Worm (Caenorhabditis elegans): ENCODE data around the gene C06A1.7.

Gene C06A1.7

DNA sequence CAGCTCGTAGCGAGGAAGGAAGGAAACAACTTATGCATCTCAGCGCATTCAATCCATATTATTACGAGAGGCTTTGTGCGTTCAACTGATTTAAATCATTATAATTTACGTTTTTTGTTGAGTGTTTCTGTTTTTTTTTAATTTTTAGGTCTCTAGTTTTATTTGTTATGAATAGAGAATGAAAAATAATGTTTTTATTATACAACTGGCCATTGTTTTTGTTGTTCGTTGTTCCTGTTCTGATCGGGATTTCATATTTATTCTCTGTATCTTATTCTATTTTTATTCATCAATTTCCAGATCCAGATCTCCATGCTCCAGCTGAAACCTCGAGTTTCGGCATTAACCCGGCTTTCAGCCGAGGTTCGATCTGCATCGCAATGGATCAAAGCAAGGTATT lies 17.6 kb downstream of the C06A1.7 start, which contains the start of gene mrps-22:
mrps-22 (plus strand) TSS at position 301 of the 400 bp plus-strand sequence.
- no peak for TF ChIP-seq nhr-11 (tag; optimal IDR thresholded peaks at IDR 0.05)
- no peak for TF ChIP-seq ceh-48 (tag; optimal IDR thresholded peaks at IDR 0.05)
- TF ChIP-seq pag-3 (tag; optimal IDR thresholded peaks at IDR 0.05; ENCODE audit: borderline replicate concordance): no peak
- TF ChIP-seq ceh-14 (tag; optimal IDR thresholded peaks at IDR 0.05): no peak
- TF ChIP-seq ceh-31 (tag; optimal IDR thresholded peaks at IDR 0.05): no peak
- no peak for TF ChIP-seq che-1 (tag; optimal IDR thresholded peaks at IDR 0.05)
- TF ChIP-seq ceh-30 (tag; optimal IDR thresholded peaks at IDR 0.05): no peak
- no peak for TF ChIP-seq dve-1 (tag; optimal IDR thresholded peaks at IDR 0.05)
- no peak for TF ChIP-seq ttx-3 (tag; optimal IDR thresholded peaks at IDR 0.05)
- TF ChIP-seq npax-4 (tag; optimal IDR thresholded peaks at IDR 0.05): no peak
- TF ChIP-seq hlh-30 (tag; optimal IDR thresholded peaks at IDR 0.05; ENCODE audit: insufficient read depth): no peak
- no peak for TF ChIP-seq sdc-2 (tag; optimal IDR thresholded peaks at IDR 0.05)
- no peak for TF ChIP-seq Y22D7AL.16 (tag; optimal IDR thresholded peaks at IDR 0.05)
- no peak for TF ChIP-seq hlh-15 (tag; optimal IDR thresholded peaks at IDR 0.05)
- no peak for TF ChIP-seq sox-4 (tag; optimal IDR thresholded peaks at IDR 0.05)
- no peak for TF ChIP-seq ceh-24 (tag; optimal IDR thresholded peaks at IDR 0.05)
- TF ChIP-seq unc-42 (tag; optimal IDR thresholded peaks at IDR 0.05): no peak
- TF ChIP-seq ceh-18 (tag; optimal IDR thresholded peaks at IDR 0.05): no peak

DNA sequence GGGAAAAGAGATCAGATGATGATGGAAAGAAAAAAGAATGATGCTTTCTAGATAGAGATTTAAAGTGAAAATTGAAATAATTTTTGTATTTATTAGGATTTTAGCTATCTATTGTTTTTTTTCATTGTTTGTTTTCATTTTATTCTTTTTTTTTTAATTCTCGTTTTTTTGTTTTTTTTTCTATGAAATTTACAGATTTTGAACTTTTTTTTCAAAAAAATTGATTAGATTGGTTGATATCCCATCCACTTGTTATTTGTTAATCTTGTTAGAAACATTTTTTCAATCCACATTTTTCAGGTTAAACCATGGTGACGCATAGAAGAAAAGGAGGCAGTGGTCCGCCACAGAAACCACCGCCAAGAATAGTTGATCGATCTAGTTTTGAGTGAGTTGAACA lies 19.3 kb downstream of the C06A1.7 start, which contains the start of gene algn-9:
algn-9 (plus strand) TSS at position 301 of the 400 bp plus-strand sequence.
- TF ChIP-seq hlh-6 (tag; optimal IDR thresholded peaks at IDR 0.05): no peak
- no peak for TF ChIP-seq ceh-6 (GFP tag; optimal IDR thresholded peaks at IDR 0.05)
- TF ChIP-seq hlh-30 (tag; optimal IDR thresholded peaks at IDR 0.05; ENCODE audit: insufficient read depth): no peak
- no peak for TF ChIP-seq ama-1 (optimal IDR thresholded peaks at IDR 0.05)
- TF ChIP-seq ceh-22 (tag; optimal IDR thresholded peaks at IDR 0.05): no peak
- TF ChIP-seq pax-1 (tag; optimal IDR thresholded peaks at IDR 0.05): no peak
- no peak for TF ChIP-seq unc-55 (GFP tag; optimal IDR thresholded peaks at IDR 0.05)
- no peak for TF ChIP-seq madf-2 (tag; optimal IDR thresholded peaks at IDR 0.05)

DNA sequence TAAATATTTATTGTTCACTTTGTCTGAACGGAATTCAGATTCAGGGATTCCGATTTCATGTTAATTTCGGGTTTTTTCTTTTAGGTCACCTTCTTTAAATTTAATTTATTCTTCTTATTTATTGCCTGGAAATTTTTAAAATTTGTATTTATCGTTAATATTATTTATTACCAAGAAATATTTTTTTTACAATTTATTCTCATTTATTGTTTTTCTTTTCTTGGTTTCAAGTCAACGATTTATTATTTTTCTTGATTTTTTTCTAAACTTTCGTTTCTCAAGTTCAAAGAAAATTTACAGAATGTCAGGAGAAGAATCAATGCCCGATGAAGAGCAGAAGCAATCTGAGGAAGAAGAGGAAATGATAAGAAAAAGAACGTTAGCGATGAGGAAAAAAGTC lies 23.1 kb downstream of the C06A1.7 start, which contains the start of gene crn-3:
crn-3 (plus strand) TSS at position 301 of the 400 bp plus-strand sequence.
- no peak for TF ChIP-seq T23F11.4 (GFP tag; optimal IDR thresholded peaks at IDR 0.05)
- TF ChIP-seq fkh-10 (GFP tag; optimal IDR thresholded peaks at IDR 0.05): no peak
- no peak for TF ChIP-seq sdc-2 (tag; optimal IDR thresholded peaks at IDR 0.05)
- TF ChIP-seq mec-3 (tag; optimal IDR thresholded peaks at IDR 0.05; ENCODE audit: borderline replicate concordance): no peak
- TF ChIP-seq elt-4 (tag; optimal IDR thresholded peaks at IDR 0.05): no peak
- no peak for TF ChIP-seq ceh-9 (tag; optimal IDR thresholded peaks at IDR 0.05)
- TF ChIP-seq C38D4.7 (GFP tag; optimal IDR thresholded peaks at IDR 0.05): no peak
- no peak for TF ChIP-seq ceh-22 (tag; optimal IDR thresholded peaks at IDR 0.05)
- TF ChIP-seq pag-3 (tag; optimal IDR thresholded peaks at IDR 0.05; ENCODE audit: borderline replicate concordance): no peak
- no peak for TF ChIP-seq unc-55 (GFP tag; optimal IDR thresholded peaks at IDR 0.05)
- no peak for TF ChIP-seq ttx-3 (tag; optimal IDR thresholded peaks at IDR 0.05)
- TF ChIP-seq pqm-1 (tag; optimal IDR thresholded peaks at IDR 0.05): no peak
- TF ChIP-seq zip-5 (tag; optimal IDR thresholded peaks at IDR 0.05): no peak
- TF ChIP-seq hlh-8 (tag; optimal IDR thresholded peaks at IDR 0.05): no peak
- TF ChIP-seq ref-2 (tag; optimal IDR thresholded peaks at IDR 0.05): no peak
- TF ChIP-seq ceh-30 (tag; optimal IDR thresholded peaks at IDR 0.05): no peak
- TF ChIP-seq ceh-31 (tag; optimal IDR thresholded peaks at IDR 0.05): no peak
- no peak for TF ChIP-seq dmd-4 (tag; optimal IDR thresholded peaks at IDR 0.05; ENCODE audit: borderline replicate concordance)

DNA sequence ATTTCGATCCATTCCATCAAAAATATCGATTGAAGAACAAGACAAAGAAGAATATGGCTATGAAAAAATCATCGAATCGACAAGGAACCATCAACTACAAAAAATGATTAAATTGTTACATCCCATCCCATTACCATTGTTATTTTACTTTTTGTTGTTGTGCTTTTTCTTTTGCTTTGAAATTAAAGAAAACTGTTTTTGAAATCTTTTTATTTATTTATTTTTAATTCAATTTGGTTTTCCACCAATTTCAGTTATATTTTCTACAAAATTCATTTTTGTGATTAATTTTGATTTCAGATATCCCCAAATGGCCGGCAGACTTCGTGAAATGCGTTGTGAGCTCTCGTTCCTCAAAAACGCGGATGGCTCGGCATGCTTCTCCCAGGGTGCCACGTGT lies 27.8 kb downstream of the C06A1.7 start, which contains the start of gene crn-5:
crn-5 (plus strand) TSS at position 301 of the 400 bp plus-strand sequence.
- TF ChIP-seq elt-4 (tag; optimal IDR thresholded peaks at IDR 0.05) (no peak), ceh-34 (tag; optimal IDR thresholded peaks at IDR 0.05) (no peak), fkh-10 (GFP tag; optimal IDR thresholded peaks at IDR 0.05) (no peak), unc-42 (tag; optimal IDR thresholded peaks at IDR 0.05) (no peak), lim-6 (tag; optimal IDR thresholded peaks at IDR 0.05) (no peak), lin-11 (tag; optimal IDR thresholded peaks at IDR 0.05) (no peak), sox-4 (tag; optimal IDR thresholded peaks at IDR 0.05) (no peak), zip-5 (tag; optimal IDR thresholded peaks at IDR 0.05) (no peak), ceh-45 (GFP tag; IDR thresholded peaks at IDR 0.05) (no peak), nfya-1 (tag; optimal IDR thresholded peaks at IDR 0.05) (no peak), ceh-2 (tag; optimal IDR thresholded peaks at IDR 0.05) (no peak)

Data from whole organism, late embryonic.